Worm (Caenorhabditis elegans) whole organism, L1 larva: Measurements from ENCODE around the gene htz-1.

Experiments
- alr-1 ChIP-seq: fragments of 200-800 bp; sonication (Bioruptor generic); optimal IDR thresholded peaks from 2 replicates; lab custom pipeline; 2018; ENCODE audit warnings: borderline replicate concordance, mild to moderate bottlenecking, missing genetic modification characterization, missing compliant biosample characterization
- aly-2 ChIP-seq: fragments of 150-350 bp; optimal IDR thresholded peaks from 2 replicates; lab custom pipeline; 2014; ENCODE audit warnings: missing biosample characterization, missing genetic modification characterization
- ceh-63 ChIP-seq: fragments of 200-800 bp; sonication (Bioruptor generic); optimal IDR thresholded peaks from 2 replicates; lab custom pipeline; 2018; ENCODE audit warnings: mild to moderate bottlenecking, missing genetic modification characterization, missing compliant biosample characterization
- efl-1 ChIP-seq, 4 experiments: fragments of 150-350 bp; optimal IDR thresholded peaks in 3 of 4; peaks in 1 of 4; 1 replicate in 1 of 4; 2 replicates in 3 of 4; lab custom pipeline; 2014; ENCODE audit warnings: missing biosample characterization in 2 of 4, missing genetic modification characterization in 2 of 4, missing genetic modification reagents in 2 of 4
- elt-2 ChIP-seq: sonication (generic microtip); optimal IDR thresholded peaks from 2 replicates; lab custom pipeline; 2016; ENCODE audit warnings: missing genetic modification characterization, mild to moderate bottlenecking, inconsistent platforms, missing compliant biosample characterization, missing genetic modification reagents
- fos-1 ChIP-seq: fragments of 150-350 bp; optimal IDR thresholded peaks from 2 replicates; lab custom pipeline; 2014; ENCODE audit warnings: missing biosample characterization, missing genetic modification characterization
- lin-35 ChIP-seq, 2 experiments: fragments of 150-350 bp; optimal IDR thresholded peaks; 2 replicates each; lab custom pipeline; 2014; ENCODE audit warnings: missing biosample characterization in 2 of 2, missing genetic modification characterization in 2 of 2, missing genetic modification reagents in 2 of 2
- nhr-84 ChIP-seq: sonication (generic microtip); optimal IDR thresholded peaks from 2 replicates; lab custom pipeline; 2017; ENCODE audit warnings: missing biosample characterization, missing genetic modification characterization
- nhr-85 ChIP-seq: sonication (generic microtip); peaks from one replicate; lab custom pipeline; 2016; ENCODE audit warnings: missing genetic modification characterization, inconsistent platforms, missing compliant biosample characterization
- pqm-1 ChIP-seq: sonication (generic microtip); optimal IDR thresholded peaks from 3 replicates; lab custom pipeline; 2017; ENCODE audit warnings: missing biosample characterization, missing genetic modification characterization

htz-1 gene

ce11 chrIV:4484555-4484954 is 38.5 kb downstream of the htz-1 start (continued):
- no peak for TF ChIP-seq aly-2
- TF ChIP-seq nhr-85 (tag; lab: Kevin White, UChicago) = peak; percentile 47

- TF ChIP-seq efl-1 (optimal IDR thresholded peaks at IDR 0.05; lab: Kevin White, UChicago) = no peak
- TF ChIP-seq efl-1 (GFP tag; optimal IDR thresholded peaks at IDR 0.05 in 1 of 2; lab: Kevin White, UChicago) = peak in 1 of 2 experiments; percentile 67
- TF ChIP-seq elt-2 (tag; lab: Kevin White, UChicago) = peak; percentile 77
- no peak for TF ChIP-seq nhr-84 (tag; lab: Kevin White, UChicago)
- peak; percentile 48 for TF ChIP-seq pqm-1 (tag; lab: Kevin White, UChicago)
- peak in 1 of 2 experiments; percentile 22 for TF ChIP-seq lin-35 (GFP tag; optimal IDR thresholded peaks at IDR 0.05; lab: Kevin White, UChicago)
Measured at ce11 chrIV:4486738-4487137, 40.7 kb downstream of the htz-1 start, which contains the start of gene trx-3. TSS of gene trx-3 (plus strand) at chrIV:4487028.

ce11 chrIV:4490148-4490652 is 44.2 kb downstream of the htz-1 start, which contains the start of gene ZK180.7:
TSS of gene ZK180.7 (plus strand) at chrIV:4490542.
- TF ChIP-seq ceh-63 (peak; percentile 69), alr-1 (tag; lab: Kevin White, UChicago) (no peak), efl-1 (optimal IDR thresholded peaks at IDR 0.05; lab: Kevin White, UChicago) (no peak), efl-1 (GFP tag; optimal IDR thresholded peaks at IDR 0.05 in 1 of 2; lab: Kevin White, UChicago) (peak in 1 of 2 experiments; percentile 69), fos-1 (no peak)
